Fruit fly (Drosophila melanogaster) S2 (cell line): ENCODE measurements around the gene CG15373.

Source experiments
- CG8478 ChIP-seq: fragments of >200 bp; optimal IDR thresholded peaks from 2 replicates; lab custom pipeline; 2018
- CTCF ChIP-seq, 2 experiments: fragments of >200 bp; optimal IDR thresholded peaks; 2 replicates each; lab custom pipeline; 2018

- TF ChIP-seq CG8478 (no peak), CTCF (optimal IDR thresholded peaks at IDR 0.05; lab: Kevin White, UChicago) (no peak)
These were observed 48.3 kb downstream of the CG15373 start for dm6 chrX:18092126-18092525.
